Worm (Caenorhabditis elegans): ENCODE data around the gene F13A2.3.

Gene F13A2.3

DNA sequence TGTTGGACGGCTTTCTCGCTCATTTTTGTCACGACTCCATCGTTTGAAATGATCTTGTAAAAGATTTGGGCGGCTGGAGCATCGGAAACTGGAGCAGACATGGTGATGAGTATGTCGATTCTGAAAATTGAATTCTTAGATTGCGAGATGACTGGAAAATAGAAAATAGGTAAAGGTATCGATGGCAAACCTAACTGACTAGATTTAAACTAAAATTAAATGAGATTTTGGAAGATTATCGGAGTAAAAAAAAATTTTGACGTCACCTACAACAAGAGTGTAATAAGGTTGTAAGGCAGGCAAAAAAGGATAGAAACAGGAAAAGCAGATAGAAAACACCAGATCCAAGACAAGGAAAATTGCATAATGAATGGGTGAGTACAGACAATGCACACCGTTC lies 25.3 kb upstream of the F13A2.3 start, which contains the start of gene skr-14:
TSS of gene skr-14 (minus strand) at position 101 of the 400 bp plus-strand sequence.
- TF ChIP-seq flt-1 (GFP tag; IDR thresholded peaks at IDR 0.05) = no peak
- TF ChIP-seq med-1 (GFP tag; optimal IDR thresholded peaks at IDR 0.05; ENCODE audit: insufficient read depth) = no peak
- TF ChIP-seq T22C8.4 (GFP tag; IDR thresholded peaks at IDR 0.05) = no peak
- no peak for TF ChIP-seq ztf-29 (GFP tag; IDR thresholded peaks at IDR 0.05)
- no peak for TF ChIP-seq klf-2 (GFP tag; conservative IDR thresholded peaks at IDR 0.05)
- no peak for TF ChIP-seq ref-1 (GFP tag; conservative IDR thresholded peaks at IDR 0.05)
- no peak for TF ChIP-seq cog-1 (tag; optimal IDR thresholded peaks at IDR 0.05)
- TF ChIP-seq tab-1 (GFP tag; IDR thresholded peaks at IDR 0.05) = no peak
- TF ChIP-seq ztf-23 (GFP tag; IDR thresholded peaks at IDR 0.05) = no peak

DNA sequence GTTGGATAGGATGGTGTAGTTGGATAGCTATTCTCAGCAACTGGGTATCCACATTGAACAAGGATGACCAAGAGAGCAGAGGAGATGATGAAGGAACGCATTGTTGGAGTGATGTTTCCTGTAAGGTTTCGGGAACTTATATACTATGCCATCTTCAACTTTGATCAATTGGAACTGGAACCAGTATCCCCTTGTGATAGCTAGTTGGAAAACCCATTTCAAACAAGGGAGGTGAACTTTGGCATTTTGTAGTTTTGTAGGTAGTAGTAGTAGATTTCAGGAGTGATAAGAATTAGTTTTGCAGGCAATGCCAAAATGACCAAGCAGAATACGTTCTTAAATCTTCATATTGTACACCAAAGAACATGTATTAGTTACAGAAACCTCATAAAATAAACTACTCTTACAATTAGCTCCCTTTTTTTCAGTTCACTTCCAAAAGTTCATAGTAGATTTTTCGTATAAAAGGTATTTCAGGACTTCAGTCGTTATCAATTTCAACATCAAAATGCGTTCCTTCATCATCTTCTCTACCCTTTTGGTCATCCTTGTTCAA lies 23.7 kb upstream of the F13A2.3 start, which contains the start of the genes Y47D7A.7 and Y47D7A.2:
TSS of gene Y47D7A.7 (minus strand) at position 101 of the 556 bp plus-strand sequence.
TSS of gene Y47D7A.2 (plus strand) at position 506 of the 556 bp plus-strand sequence.
- TF ChIP-seq med-1 (GFP tag; optimal IDR thresholded peaks at IDR 0.05; ENCODE audit: insufficient read depth) = no peak
- TF ChIP-seq T22C8.4 (GFP tag; IDR thresholded peaks at IDR 0.05) = no peak
- TF ChIP-seq klf-2 (GFP tag; conservative IDR thresholded peaks at IDR 0.05) = no peak
- TF ChIP-seq ztf-29 (GFP tag; IDR thresholded peaks at IDR 0.05) = no peak
- TF ChIP-seq tab-1 (GFP tag; IDR thresholded peaks at IDR 0.05) = no peak
- TF ChIP-seq ref-1 (GFP tag; conservative IDR thresholded peaks at IDR 0.05) = no peak
- TF ChIP-seq cog-1 (tag; optimal IDR thresholded peaks at IDR 0.05) = no peak
- no peak for TF ChIP-seq ztf-23 (GFP tag; IDR thresholded peaks at IDR 0.05)
- no peak for TF ChIP-seq flt-1 (GFP tag; IDR thresholded peaks at IDR 0.05)

DNA sequence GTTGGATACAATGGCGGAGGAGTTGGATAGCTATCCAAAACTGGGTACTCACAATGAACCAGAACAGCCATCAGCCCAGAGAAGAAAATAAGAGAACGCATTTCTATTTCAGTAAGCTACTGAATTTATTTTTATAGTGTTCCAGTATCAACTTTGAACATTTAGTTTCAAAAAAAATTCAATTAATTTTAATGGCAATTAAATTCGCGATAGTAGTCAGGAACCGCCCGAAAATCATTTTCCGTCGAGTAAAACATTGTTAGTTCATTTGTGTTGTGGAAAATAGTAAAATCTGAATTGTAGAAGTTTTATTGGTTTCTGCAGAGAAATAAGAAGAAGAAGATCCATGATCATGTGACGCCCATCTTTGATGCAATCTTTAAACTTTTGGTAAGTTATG lies 22.0 kb upstream of the F13A2.3 start, which contains the start of gene Y47D7A.6:
TSS of gene Y47D7A.6 (minus strand) at position 101 of the 400 bp plus-strand sequence.
- TF ChIP-seq T22C8.4 (GFP tag; IDR thresholded peaks at IDR 0.05) = no peak
- no peak for TF ChIP-seq ztf-29 (GFP tag; IDR thresholded peaks at IDR 0.05)
- no peak for TF ChIP-seq cog-1 (tag; optimal IDR thresholded peaks at IDR 0.05)
- TF ChIP-seq med-1 (GFP tag; optimal IDR thresholded peaks at IDR 0.05; ENCODE audit: insufficient read depth) = no peak
- TF ChIP-seq ref-1 (GFP tag; conservative IDR thresholded peaks at IDR 0.05) = no peak
- TF ChIP-seq ztf-23 (GFP tag; IDR thresholded peaks at IDR 0.05) = no peak
- no peak for TF ChIP-seq tab-1 (GFP tag; IDR thresholded peaks at IDR 0.05)

DNA sequence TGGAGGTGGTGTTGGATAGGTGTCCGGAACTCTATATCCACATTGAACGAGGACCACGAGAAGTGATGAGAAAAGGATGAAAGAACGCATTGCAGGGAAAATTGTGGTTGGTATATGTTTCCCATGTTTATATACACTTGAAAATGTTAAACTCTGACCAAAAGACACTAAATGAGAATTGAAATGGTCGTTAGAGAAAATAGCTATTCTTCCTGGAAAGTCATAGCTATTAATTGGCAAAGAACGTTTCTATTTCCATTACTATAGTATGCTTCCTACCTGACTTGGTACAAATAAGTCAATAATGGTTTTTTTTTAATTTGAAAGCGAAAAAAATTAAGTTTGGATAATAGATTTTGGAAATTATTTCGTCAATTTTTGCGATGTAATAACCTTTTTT lies 20.6 kb upstream of the F13A2.3 start, which contains the start of gene Y47D7A.18:
TSS of gene Y47D7A.18 (minus strand) at position 101 of the 400 bp plus-strand sequence.
- TF ChIP-seq ztf-29 (GFP tag; IDR thresholded peaks at IDR 0.05) (no peak), ref-1 (GFP tag; conservative IDR thresholded peaks at IDR 0.05) (no peak), klf-2 (GFP tag; conservative IDR thresholded peaks at IDR 0.05) (no peak), ztf-23 (GFP tag; IDR thresholded peaks at IDR 0.05) (no peak), flt-1 (GFP tag; IDR thresholded peaks at IDR 0.05) (no peak), T22C8.4 (GFP tag; IDR thresholded peaks at IDR 0.05) (no peak), tab-1 (GFP tag; IDR thresholded peaks at IDR 0.05) (no peak), cog-1 (tag; optimal IDR thresholded peaks at IDR 0.05) (no peak), med-1 (GFP tag; optimal IDR thresholded peaks at IDR 0.05; ENCODE audit: insufficient read depth) (no peak)

DNA sequence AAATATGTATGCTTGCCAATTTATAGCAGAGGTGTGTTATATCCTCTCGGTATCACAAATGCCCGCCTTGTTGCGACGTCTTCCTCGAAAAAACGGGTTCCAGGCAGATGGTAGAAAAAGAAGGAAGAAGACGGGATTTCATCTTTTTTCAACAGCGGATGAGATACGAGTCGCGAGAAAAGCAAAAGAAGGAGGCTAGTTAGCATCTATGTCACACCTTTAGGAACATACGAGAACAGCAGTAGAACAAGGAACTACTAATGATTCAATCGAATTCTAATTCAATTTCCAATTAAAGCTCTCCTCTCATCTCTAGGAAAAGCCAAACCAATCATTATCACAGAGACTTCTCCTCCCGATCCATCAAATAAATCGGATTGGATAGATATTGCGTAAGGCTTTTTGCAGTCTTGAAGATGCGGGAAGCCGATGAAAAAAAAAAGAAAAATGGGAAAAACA lies 18.5 kb upstream of the F13A2.3 start, which contains the start of gene grl-5:
TSS of gene grl-5 (minus strand) at position 51 of the 459 bp plus-strand sequence.
- no peak for TF ChIP-seq flt-1 (GFP tag; IDR thresholded peaks at IDR 0.05)
- no peak for TF ChIP-seq ref-1 (GFP tag; conservative IDR thresholded peaks at IDR 0.05)
- no peak for TF ChIP-seq T22C8.4 (GFP tag; IDR thresholded peaks at IDR 0.05)
- TF ChIP-seq ztf-23 (GFP tag; IDR thresholded peaks at IDR 0.05) = no peak
- no peak for TF ChIP-seq med-1 (GFP tag; optimal IDR thresholded peaks at IDR 0.05; ENCODE audit: insufficient read depth)
- TF ChIP-seq tab-1 (GFP tag; IDR thresholded peaks at IDR 0.05) = no peak
- TF ChIP-seq klf-2 (GFP tag; conservative IDR thresholded peaks at IDR 0.05) = no peak
- TF ChIP-seq cog-1 (tag; optimal IDR thresholded peaks at IDR 0.05) = no peak
- TF ChIP-seq ztf-29 (GFP tag; IDR thresholded peaks at IDR 0.05) = no peak

DNA sequence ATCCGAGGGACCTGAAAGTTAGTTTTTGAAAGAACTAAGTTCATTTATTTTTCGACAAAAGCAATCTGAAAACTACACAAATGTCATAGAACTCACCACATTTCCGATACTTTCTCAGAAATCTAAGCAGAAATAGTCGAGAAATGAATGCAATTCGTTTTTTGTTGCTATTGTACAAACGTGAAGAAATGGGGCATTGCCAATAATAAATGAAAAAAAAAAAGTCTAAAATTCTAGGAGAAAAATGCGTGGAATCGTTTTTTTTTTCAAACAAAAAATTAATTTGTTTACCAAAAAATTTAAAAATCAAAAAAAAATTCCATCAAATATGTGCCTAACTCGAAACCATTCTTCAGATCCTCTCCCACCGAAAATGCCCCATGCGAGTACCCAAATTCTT lies 15.6 kb upstream of the F13A2.3 start, which contains the start of gene Y47D7A.17:
TSS of gene Y47D7A.17 (minus strand) at position 101 of the 400 bp plus-strand sequence.
- TF ChIP-seq cog-1 (tag; optimal IDR thresholded peaks at IDR 0.05) (no peak), ztf-29 (GFP tag; IDR thresholded peaks at IDR 0.05) (no peak), klf-2 (GFP tag; conservative IDR thresholded peaks at IDR 0.05) (no peak), ztf-23 (GFP tag; IDR thresholded peaks at IDR 0.05) (no peak)

DNA sequence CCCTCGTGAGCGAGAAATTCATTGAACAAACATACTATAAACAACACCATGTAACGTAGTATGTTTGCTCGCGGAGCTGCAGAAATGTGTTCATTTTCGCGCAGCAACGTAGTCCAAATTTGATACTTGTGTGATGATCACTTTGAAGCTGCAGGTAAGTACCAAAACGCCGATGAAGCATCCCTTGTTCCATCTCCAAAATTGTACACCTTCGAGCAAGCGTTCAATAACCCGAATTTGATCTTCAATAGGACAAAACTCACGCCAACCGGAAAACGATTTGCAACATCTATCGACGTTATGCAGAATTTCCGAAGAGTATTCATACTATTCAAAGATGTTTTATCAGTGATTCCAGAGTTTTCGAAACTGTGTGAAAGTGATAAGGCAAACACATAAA lies 14.5 kb upstream of the F13A2.3 start, which contains the start of gene Y47D7A.3:
TSS of gene Y47D7A.3 (plus strand) at position 301 of the 400 bp plus-strand sequence.
- TF ChIP-seq ref-1 (GFP tag; conservative IDR thresholded peaks at IDR 0.05) (no peak), klf-2 (GFP tag; conservative IDR thresholded peaks at IDR 0.05) (no peak), T22C8.4 (GFP tag; IDR thresholded peaks at IDR 0.05) (no peak), tab-1 (GFP tag; IDR thresholded peaks at IDR 0.05) (no peak), ztf-29 (GFP tag; IDR thresholded peaks at IDR 0.05) (no peak), flt-1 (GFP tag; IDR thresholded peaks at IDR 0.05) (no peak), ztf-23 (GFP tag; IDR thresholded peaks at IDR 0.05) (no peak), med-1 (GFP tag; optimal IDR thresholded peaks at IDR 0.05; ENCODE audit: insufficient read depth) (no peak), cog-1 (tag; optimal IDR thresholded peaks at IDR 0.05) (no peak)

DNA sequence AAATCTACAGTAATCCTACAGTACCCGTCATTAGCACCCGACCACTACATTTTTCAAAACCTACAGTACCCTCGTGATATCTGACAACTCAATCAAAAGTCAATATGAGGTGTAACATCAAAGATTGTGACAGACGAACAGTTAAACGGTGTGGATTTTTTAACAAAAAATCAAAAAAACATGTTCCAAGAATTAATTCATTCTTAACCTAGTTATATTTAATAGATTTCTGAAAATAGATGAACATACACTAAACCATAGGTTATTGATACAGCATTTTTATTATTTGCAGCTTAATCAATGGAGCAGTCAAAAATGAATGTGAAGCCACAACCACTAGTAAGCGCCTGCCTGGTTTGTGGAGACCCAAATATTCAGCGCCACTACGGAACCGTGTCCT lies 11.4 kb upstream of the F13A2.3 start, which contains the start of gene nhr-118:
TSS of gene nhr-118 (plus strand) at position 301 of the 400 bp plus-strand sequence.
- TF ChIP-seq ztf-23 (GFP tag; IDR thresholded peaks at IDR 0.05) (no peak), klf-2 (GFP tag; conservative IDR thresholded peaks at IDR 0.05) (no peak), tab-1 (GFP tag; IDR thresholded peaks at IDR 0.05) (no peak), ztf-29 (GFP tag; IDR thresholded peaks at IDR 0.05) (no peak), T22C8.4 (GFP tag; IDR thresholded peaks at IDR 0.05) (no peak), flt-1 (GFP tag; IDR thresholded peaks at IDR 0.05) (no peak), ref-1 (GFP tag; conservative IDR thresholded peaks at IDR 0.05) (no peak), cog-1 (tag; optimal IDR thresholded peaks at IDR 0.05) (no peak), med-1 (GFP tag; optimal IDR thresholded peaks at IDR 0.05; ENCODE audit: insufficient read depth) (no peak)

DNA sequence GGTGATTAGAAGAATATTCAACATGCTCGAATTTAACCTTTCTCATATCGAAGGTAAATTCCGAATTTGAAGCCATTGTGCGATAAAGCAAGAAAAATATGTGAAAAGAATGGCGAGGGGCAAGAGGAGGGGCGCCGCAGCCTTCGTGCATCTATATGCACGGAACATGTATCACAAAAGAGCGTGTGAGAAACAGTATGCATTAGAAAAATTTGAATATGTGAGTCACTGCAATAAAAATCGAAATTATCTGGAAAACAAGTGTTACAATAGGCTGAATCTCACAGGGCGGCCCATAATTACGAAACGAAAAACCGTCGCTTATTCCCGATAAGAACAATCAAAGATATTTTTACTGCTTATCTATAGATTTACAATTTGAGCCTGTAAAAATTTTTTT lies 5.7 kb upstream of the F13A2.3 start, which contains the start of gene F13A2.5:
TSS of gene F13A2.5 (minus strand) at position 101 of the 400 bp plus-strand sequence.
- TF ChIP-seq T22C8.4 (GFP tag; IDR thresholded peaks at IDR 0.05) (no peak), ref-1 (GFP tag; conservative IDR thresholded peaks at IDR 0.05) (no peak), klf-2 (GFP tag; conservative IDR thresholded peaks at IDR 0.05) (no peak), flt-1 (GFP tag; IDR thresholded peaks at IDR 0.05) (no peak), ztf-29 (GFP tag; IDR thresholded peaks at IDR 0.05) (no peak), cog-1 (tag; optimal IDR thresholded peaks at IDR 0.05) (no peak), tab-1 (GFP tag; IDR thresholded peaks at IDR 0.05) (no peak)

Measured in whole organism, midembryonic.